Worm (Caenorhabditis elegans): ENCODE measurements around the gene C18B2.5.

DNA sequence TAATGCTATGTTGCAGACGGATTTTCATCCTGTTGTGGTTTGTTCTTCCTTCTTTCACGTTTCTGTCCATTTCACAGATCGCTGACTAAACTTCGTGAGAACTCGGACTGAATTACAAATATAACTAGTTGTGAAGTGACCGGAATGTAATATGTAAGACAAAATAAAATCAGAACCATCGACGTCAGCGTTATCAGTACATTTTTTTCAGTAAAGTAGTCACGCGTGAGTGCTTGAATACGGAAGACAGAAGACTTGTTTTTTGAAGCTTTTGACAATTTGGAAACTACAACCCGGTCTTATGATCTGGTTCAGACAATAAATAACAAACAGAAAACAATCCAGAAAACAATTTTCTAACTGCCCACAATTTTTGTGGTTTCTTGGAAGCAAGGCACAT lies 29.1 kb downstream of the C18B2.5 start:
- TF ChIP-seq unc-62 (GFP tag; optimal IDR thresholded peaks at IDR 0.05) (no peak), zag-1 (tag; optimal IDR thresholded peaks at IDR 0.05) (no peak), pqm-1 (tag; optimal IDR thresholded peaks at IDR 0.05) (no peak), nhr-237 (tag; optimal IDR thresholded peaks at IDR 0.05) (no peak), nhr-76 (tag; optimal IDR thresholded peaks at IDR 0.05) (no peak), skn-1 (tag; optimal IDR thresholded peaks at IDR 0.05) (no peak), elt-2 (tag; optimal IDR thresholded peaks at IDR 0.05) (no peak), elt-1 (tag; optimal IDR thresholded peaks at IDR 0.05) (no peak)
